Fruit fly (Drosophila melanogaster) whole organism, embryonic: Measurements from ENCODE around the gene CG6287.

ENCODE experiments used
- BEAF-32 ChIP-seq: fragments of 200-800 bp; sonication (Bioruptor generic); optimal IDR thresholded peaks from 3 replicates; lab custom pipeline; 2017; ENCODE audit warnings: missing biosample characterization, missing genetic modification characterization, mild to moderate bottlenecking, moderate library complexity, missing genetic modification reagents
- C15 ChIP-seq: fragments of 200-800 bp; sonication (Bioruptor generic); IDR thresholded peaks from 3 replicates; pipeline ENCODE4 v1.3.6; 2022; ENCODE audit warnings: missing biosample characterization, missing genetic modification characterization
- CG10147 ChIP-seq: fragments of 200-800 bp; sonication (Bioruptor generic); optimal IDR thresholded peaks from 2 replicates; lab custom pipeline; 2019; ENCODE audit warnings: missing biosample characterization, mild to moderate bottlenecking, missing genetic modification characterization, moderate library complexity
- CG11085 ChIP-seq: fragments of 200-800 bp; sonication (Bioruptor generic); IDR thresholded peaks from 2 replicates; pipeline ENCODE4 v1.3.6; 2022; ENCODE audit warnings: missing biosample characterization, missing genetic modification characterization
- CG11247 ChIP-seq: fragments of 200-800 bp; sonication (Bioruptor generic); IDR thresholded peaks from 2 replicates; pipeline ENCODE4 v1.3.6; 2022; ENCODE audit warnings: missing biosample characterization, missing genetic modification characterization
- CG11695 ChIP-seq: fragments of 200-800 bp; sonication (Bioruptor generic); IDR thresholded peaks from 3 replicates; pipeline ENCODE4 v1.3.6; 2022; ENCODE audit warnings: missing biosample characterization, missing genetic modification characterization
- CG12155 ChIP-seq: fragments of 200-800 bp; sonication (Bioruptor generic); optimal IDR thresholded peaks from 3 replicates; lab custom pipeline; 2016; ENCODE audit warnings: missing biosample characterization, missing genetic modification characterization
- CG13775 ChIP-seq: fragments of 200-800 bp; sonication (Bioruptor generic); optimal IDR thresholded peaks from 3 replicates; lab custom pipeline; 2017; ENCODE audit warnings: missing biosample characterization, mild to moderate bottlenecking, missing genetic modification characterization
- CG14860 ChIP-seq: fragments of 200-800 bp; sonication (Bioruptor generic); IDR thresholded peaks from 3 replicates; pipeline ENCODE4 v1.3.6; 2022; ENCODE audit warnings: missing biosample characterization, missing genetic modification characterization; ENCODE audit not compliant: partially characterized antibody
- CG1529 ChIP-seq: fragments of 200-800 bp; sonication (Bioruptor generic); optimal IDR thresholded peaks from 3 replicates; lab custom pipeline; 2018; ENCODE audit warnings: missing biosample characterization, missing genetic modification characterization
- CG15696 ChIP-seq: fragments of 200-800 bp; sonication (Bioruptor generic); optimal IDR thresholded peaks from 2 replicates; lab custom pipeline; 2019; ENCODE audit warnings: missing biosample characterization, mild to moderate bottlenecking, missing genetic modification characterization, moderate library complexity
- CG17802 ChIP-seq: fragments of 200-800 bp; sonication (Bioruptor generic); optimal IDR thresholded peaks from 2 replicates; lab custom pipeline; 2018; ENCODE audit warnings: missing biosample characterization, mild to moderate bottlenecking, missing genetic modification characterization, moderate library complexity
- CG18011 ChIP-seq: fragments of 200-800 bp; sonication (Bioruptor generic); optimal IDR thresholded peaks from 2 replicates; lab custom pipeline; 2017; ENCODE audit warnings: missing biosample characterization, missing genetic modification characterization, mild to moderate bottlenecking, moderate library complexity, missing genotype
- CG18599 ChIP-seq: fragments of 200-800 bp; sonication (Bioruptor generic); optimal IDR thresholded peaks from 3 replicates; lab custom pipeline; 2017; ENCODE audit warnings: missing biosample characterization, missing genetic modification characterization, mild to moderate bottlenecking, moderate library complexity, missing genetic modification reagents
- CG2202 ChIP-seq: fragments of 200-800 bp; sonication (Bioruptor generic); optimal IDR thresholded peaks from 2 replicates; lab custom pipeline; 2018; ENCODE audit warnings: missing biosample characterization, mild to moderate bottlenecking, missing genetic modification characterization
- CG30020 ChIP-seq: fragments of 200-800 bp; optimal IDR thresholded peaks from 2 replicates; lab custom pipeline; 2019; ENCODE audit warnings: missing biosample characterization, mild to moderate bottlenecking, missing genetic modification characterization, moderate library complexity
- CG3726 ChIP-seq: fragments of 200-800 bp; sonication (Bioruptor generic); IDR thresholded peaks from 3 replicates; pipeline ENCODE4, ENCODE4 v1.3.6; 2022; ENCODE audit warnings: missing biosample characterization, missing genetic modification characterization
- CG43689 ChIP-seq: fragments of 200-800 bp; sonication (Bioruptor generic); IDR thresholded peaks from 2 replicates; pipeline ENCODE4 v1.3.6; 2022; ENCODE audit warnings: missing biosample characterization, missing genetic modification characterization
- CG4424 ChIP-seq: fragments of 200-800 bp; sonication (Bioruptor generic); optimal IDR thresholded peaks from 3 replicates; lab custom pipeline; 2016; ENCODE audit warnings: missing biosample characterization, missing genetic modification characterization
- CG6272 ChIP-seq: fragments of 200-800 bp; sonication (Bioruptor generic); IDR thresholded peaks from 2 replicates; pipeline ENCODE4 v1.3.6; 2022; ENCODE audit warnings: missing biosample characterization, missing genetic modification characterization
- CG6654 ChIP-seq: fragments of 200-800 bp; sonication (Bioruptor generic); optimal IDR thresholded peaks from 2 replicates; lab custom pipeline; 2017; ENCODE audit warnings: missing biosample characterization, mild to moderate bottlenecking, missing genetic modification characterization
- CG7786 ChIP-seq: fragments of 200-800 bp; sonication (Bioruptor generic); optimal IDR thresholded peaks from 2 replicates; lab custom pipeline; 2016; ENCODE audit warnings: missing biosample characterization, missing genetic modification characterization
- CG7963 ChIP-seq: fragments of 200-800 bp; sonication (Bioruptor generic); IDR thresholded peaks from 3 replicates; pipeline ENCODE4 v1.3.6; 2022; ENCODE audit warnings: missing biosample characterization, missing genetic modification characterization; ENCODE audit not compliant: partially characterized antibody
- CG8290 ChIP-seq, 3 experiments: fragments of 200-800 bp; sonication (Bioruptor generic); optimal IDR thresholded peaks; 2 replicates each; lab custom pipeline; 2016 to 2019; ENCODE audit warnings: missing biosample characterization in 3 of 3, missing genetic modification characterization in 3 of 3, mild to moderate bottlenecking in 2 of 3, moderate library complexity in 1 of 3
- CG8359 ChIP-seq: fragments of 200-800 bp; sonication (Bioruptor generic); optimal IDR thresholded peaks from 2 replicates; lab custom pipeline; 2017; ENCODE audit warnings: missing biosample characterization, mild to moderate bottlenecking, missing genetic modification characterization, borderline replicate concordance
- CG8944 ChIP-seq: fragments of 200-800 bp; sonication (Bioruptor generic); optimal IDR thresholded peaks from 3 replicates; lab custom pipeline; 2016; ENCODE audit warnings: missing biosample characterization, missing genetic modification characterization
- CkIIα-i1 ChIP-seq: fragments of 200-800 bp; sonication (Bioruptor generic); IDR thresholded peaks from 2 replicates; pipeline ENCODE4 v1.3.6; 2022; ENCODE audit warnings: missing biosample characterization, missing genetic modification characterization
- Hr3 ChIP-seq: fragments of 200-800 bp; sonication (Bioruptor generic); optimal IDR thresholded peaks from 3 replicates; lab custom pipeline; 2016; ENCODE audit warnings: missing biosample characterization, missing genetic modification characterization
- Lpt ChIP-seq: fragments of >200 bp; optimal IDR thresholded peaks from 2 replicates; lab custom pipeline; 2018; ENCODE audit warnings: missing biosample characterization, missing genetic modification characterization
- MBD-R2 ChIP-seq: fragments of 200-800 bp; sonication (Bioruptor generic); IDR thresholded peaks from 2 replicates; pipeline ENCODE4 v1.3.6; 2022; ENCODE audit warnings: missing biosample characterization, missing genetic modification characterization
- MESR4 ChIP-seq: fragments of 200-800 bp; sonication (Bioruptor generic); optimal IDR thresholded peaks from 2 replicates; lab custom pipeline; 2018; ENCODE audit warnings: missing biosample characterization, mild to moderate bottlenecking, missing genetic modification characterization, moderate library complexity
- abd-A ChIP-seq: fragments of 200-800 bp; sonication (Bioruptor generic); optimal IDR thresholded peaks from 3 replicates; lab custom pipeline; 2019; ENCODE audit warnings: missing biosample characterization, mild to moderate bottlenecking, missing genetic modification characterization, moderate library complexity
- amos ChIP-seq: fragments of 200-800 bp; sonication (Bioruptor generic); IDR thresholded peaks from 2 replicates; pipeline ENCODE4 v1.3.6; 2022; ENCODE audit warnings: missing biosample characterization, missing genetic modification characterization; ENCODE audit not compliant: partially characterized antibody
- caup ChIP-seq: fragments of 200-800 bp; sonication (Bioruptor generic); optimal IDR thresholded peaks from 3 replicates; lab custom pipeline; 2017; ENCODE audit warnings: missing biosample characterization, mild to moderate bottlenecking, missing genetic modification characterization, moderate library complexity; ENCODE audit not compliant: severe bottlenecking
- dimm ChIP-seq: fragments of 200-800 bp; sonication (Bioruptor generic); IDR thresholded peaks from 2 replicates; pipeline ENCODE4 v1.3.6; 2022; ENCODE audit warnings: missing biosample characterization, missing genetic modification characterization
- dmrt99B ChIP-seq: fragments of 200-800 bp; sonication (Bioruptor generic); optimal IDR thresholded peaks from 2 replicates; lab custom pipeline; 2018; ENCODE audit warnings: missing biosample characterization, mild to moderate bottlenecking, missing genetic modification characterization, moderate library complexity
- dpn ChIP-seq, 2 experiments: fragments of 200-800 bp; sonication (Bioruptor generic); optimal IDR thresholded peaks; 3 replicates each; lab custom pipeline; 2016; ENCODE audit warnings: missing biosample characterization in 2 of 2, missing genetic modification characterization in 2 of 2
- exex ChIP-seq: fragments of 200-800 bp; sonication (Bioruptor generic); optimal IDR thresholded peaks from 4 replicates; lab custom pipeline; 2018; ENCODE audit warnings: missing biosample characterization, mild to moderate bottlenecking, missing genetic modification characterization, moderate library complexity
- fd96Cb ChIP-seq: fragments of 200-800 bp; sonication (Bioruptor generic); optimal IDR thresholded peaks from 2 replicates; lab custom pipeline; 2018; ENCODE audit warnings: missing biosample characterization, mild to moderate bottlenecking, missing genetic modification characterization, moderate library complexity
- fru ChIP-seq: fragments of >200 bp; optimal IDR thresholded peaks from 2 replicates; lab custom pipeline; 2017
- her ChIP-seq: fragments of 200-800 bp; sonication (Bioruptor generic); optimal IDR thresholded peaks from 2 replicates; lab custom pipeline; 2016; ENCODE audit warnings: missing biosample characterization, missing genetic modification characterization
- lilli ChIP-seq: fragments of 200-800 bp; sonication (Bioruptor generic); optimal IDR thresholded peaks from 3 replicates; lab custom pipeline; 2016; ENCODE audit warnings: missing biosample characterization, missing genetic modification characterization
- nau ChIP-seq: fragments of 200-800 bp; sonication (Bioruptor generic); optimal IDR thresholded peaks from 3 replicates; lab custom pipeline; 2017; ENCODE audit warnings: missing biosample characterization, mild to moderate bottlenecking, missing genetic modification characterization, missing genetic modification reagents
- otp ChIP-seq: fragments of 200-800 bp; sonication (Bioruptor generic); IDR thresholded peaks from 3 replicates; pipeline ENCODE4, ENCODE4 v1.3.6; 2022; ENCODE audit warnings: missing biosample characterization, missing genetic modification characterization
- salm ChIP-seq: fragments of 200-800 bp; sonication (Bioruptor generic); optimal IDR thresholded peaks from 2 replicates; lab custom pipeline; 2018; ENCODE audit warnings: missing biosample characterization, mild to moderate bottlenecking, missing genetic modification characterization
- slou ChIP-seq: fragments of 200-800 bp; sonication (Bioruptor generic); optimal IDR thresholded peaks from 3 replicates; lab custom pipeline; 2016; ENCODE audit warnings: missing biosample characterization, missing genetic modification characterization
- tup ChIP-seq: fragments of 200-800 bp; sonication (Bioruptor generic); optimal IDR thresholded peaks from 2 replicates; lab custom pipeline; 2016; ENCODE audit warnings: missing biosample characterization, mild to moderate bottlenecking, missing genetic modification characterization, moderate library complexity
- tx ChIP-seq: fragments of 200-800 bp; sonication (Bioruptor generic); optimal IDR thresholded peaks from 2 replicates; lab custom pipeline; 2016; ENCODE audit warnings: missing biosample characterization, missing genetic modification characterization
- unpg ChIP-seq: fragments of 200-800 bp; sonication (Bioruptor generic); optimal IDR thresholded peaks from 3 replicates; lab custom pipeline; 2018; ENCODE audit warnings: missing biosample characterization, mild to moderate bottlenecking, missing genetic modification characterization, moderate library complexity
- wor ChIP-seq: fragments of 200-800 bp; sonication (Bioruptor generic); IDR thresholded peaks from 2 replicates; pipeline ENCODE4 v1.3.6; 2022; ENCODE audit warnings: missing biosample characterization, missing genetic modification characterization

CG6287 gene

dm6 chr2L:11192691-11193090 lies 37.2 kb upstream of the CG6287 start (continued):
- no peak for TF ChIP-seq CG6654 (GFP tag; lab: Kevin White, UChicago)
- TF ChIP-seq CG14860 (GFP tag; lab: Robert Waterston, UW), result no peak
- TF ChIP-seq CG15696 (tag; lab: Kevin White, UChicago), result peak; percentile 19
- no peak for TF ChIP-seq CG7963 (GFP tag; lab: Robert Waterston, UW)
- peak; percentile 6 for TF ChIP-seq CG8359
- TF ChIP-seq caup, result no peak
- TF ChIP-seq fd96Cb, result peak; percentile 39
- peak; percentile 52 for TF ChIP-seq Hr3 (GFP tag; lab: Kevin White, UChicago)
- TF ChIP-seq MBD-R2, result no peak
- TF ChIP-seq wor, result peak; percentile 52
- TF ChIP-seq nau (GFP tag; lab: Kevin White, UChicago), result peak; percentile 25
- TF ChIP-seq CG18011 (GFP tag; lab: Kevin White, UChicago), result no peak
- no peak for TF ChIP-seq tup (GFP tag; lab: Kevin White, UChicago)
- TF ChIP-seq CG11085, result no peak
- TF ChIP-seq CG18599 (GFP tag; lab: Kevin White, UChicago), result peak; percentile 17
- TF ChIP-seq BEAF-32 (GFP tag; lab: Kevin White, UChicago), result no peak
- TF ChIP-seq salm (tag; lab: Kevin White, UChicago), result peak; percentile 35
- TF ChIP-seq CG10147 (GFP tag; lab: Kevin White, UChicago), result no peak
- peak; percentile 53; the same call in 1 of the 3 replicates for TF ChIP-seq otp
- TF ChIP-seq CG30020 (tag; lab: Kevin White, UChicago), result no peak
- peak; percentile 60 for TF ChIP-seq CG4424 (GFP tag; lab: Kevin White, UChicago)
- TF ChIP-seq CG11247 (GFP tag; lab: Robert Waterston, UW), result no peak
- peak; percentile 37 for TF ChIP-seq CG12155
- peak; percentile 61 for TF ChIP-seq CG8944 (GFP tag; lab: Kevin White, UChicago)
- peak; percentile 32 for TF ChIP-seq CG13775 (GFP tag; lab: Kevin White, UChicago)
- no peak for TF ChIP-seq C15 (GFP tag; lab: Robert Waterston, UW)
- TF ChIP-seq CG11695, result no peak
- TF ChIP-seq unpg (GFP tag; lab: Kevin White, UChicago), result peak; percentile 81
- peak; percentile 65; the same call in 1 of the 3 replicates for TF ChIP-seq CG3726 (GFP tag; lab: Robert Waterston, UW)
- TF ChIP-seq dimm, result 0 out of 2 replicates have a peak, but pooled peaks have one; percentile 12
- peak; percentile 7; the same call in 1 of the 2 replicates for TF ChIP-seq CG6272 (GFP tag; lab: Robert Waterston, UW)
- TF ChIP-seq CG17802 (tag; lab: Kevin White, UChicago), result no peak
- TF ChIP-seq CG7786 (GFP tag; lab: Kevin White, UChicago), result peak; percentile 31
- peak; percentile 70 for TF ChIP-seq dmrt99B (tag; lab: Kevin White, UChicago)
- TF ChIP-seq CG43689, result no peak
- peak; percentile 46 for TF ChIP-seq tx (GFP tag; lab: Kevin White, UChicago)
- no peak for TF ChIP-seq abd-A
- TF ChIP-seq exex (tag; lab: Kevin White, UChicago), result no peak
- no peak for TF ChIP-seq amos (GFP tag; lab: Robert Waterston, UW)
- TF ChIP-seq slou (GFP tag; lab: Kevin White, UChicago), result no peak
- TF ChIP-seq lilli (GFP tag; lab: Kevin White, UChicago), result peak; percentile 7
- peak; percentile 50 for TF ChIP-seq her (GFP tag; lab: Kevin White, UChicago)
- no peak for TF ChIP-seq MESR4 (GFP tag; lab: Kevin White, UChicago)
- TF ChIP-seq CG2202 (tag; lab: Kevin White, UChicago), result peak; percentile 61
- TF ChIP-seq CG1529 (GFP tag; lab: Kevin White, UChicago), result peak; percentile 73
- TF ChIP-seq CG8290 (GFP tag; optimal IDR thresholded peaks at IDR 0.05; lab: Kevin White, UChicago), result peak; percentile 18
- TF ChIP-seq CG8290 (tag; optimal IDR thresholded peaks at IDR 0.05; lab: Kevin White, UChicago), result peak in 1 of 2 experiments; percentile 68
- no peak for TF ChIP-seq fru
- peak in 1 of 2 experiments; percentile 64 for TF ChIP-seq dpn (GFP tag; optimal IDR thresholded peaks at IDR 0.05; lab: Kevin White, UChicago)
- no peak for TF ChIP-seq Lpt
- no peak for TF ChIP-seq CkIIα-i1
